Worm (Caenorhabditis elegans) whole organism, L4/young adult: ENCODE data around the gene R07B1.7.

ENCODE experiments used
- W03F9.2 ChIP-seq: fragments of 150-350 bp; optimal IDR thresholded peaks from 2 replicates; lab custom pipeline; 2014; ENCODE audit warnings: missing biosample characterization, missing genetic modification characterization
- dao-5 ChIP-seq: sonication (generic microtip); optimal IDR thresholded peaks from 2 replicates; lab custom pipeline; 2016; ENCODE audit warnings: missing genotype, missing genetic modification characterization, moderate library complexity, missing compliant biosample characterization
- him-1 ChIP-seq: sonication (generic microtip); optimal IDR thresholded peaks from 2 replicates; lab custom pipeline; 2016; ENCODE audit warnings: missing genotype, missing genetic modification reagents, missing genetic modification characterization, missing compliant biosample characterization

DNA sequence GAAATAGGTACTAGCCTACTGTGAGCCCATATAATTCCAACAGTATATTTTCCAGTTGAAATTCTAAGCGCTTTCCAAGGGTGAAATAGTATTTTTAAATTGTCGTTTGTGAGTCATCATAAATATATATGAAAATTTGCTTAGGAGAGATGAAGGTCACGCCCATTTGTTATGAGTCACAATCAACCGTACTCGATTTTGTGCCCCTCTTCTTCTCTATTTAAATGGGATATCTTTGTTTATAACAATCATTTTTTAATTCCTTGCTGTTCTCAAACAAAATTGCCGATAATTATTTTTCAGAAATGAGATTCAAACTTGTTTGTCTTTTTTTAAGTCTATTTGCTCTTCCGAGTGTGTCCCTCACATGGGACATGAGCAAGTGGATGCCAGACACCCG, 50.1 kb downstream of the R07B1.7 start, which contains the start of gene folr-1:
- TF ChIP-seq dao-5 (no peak), W03F9.2 (tag; lab: Kevin White, UChicago) (no peak), him-1 (tag; lab: Kevin White, UChicago) (no peak)
